Worm (Caenorhabditis elegans) whole organism, mixed stage, embryonic: ENCODE data around the gene T15B7.15.

ENCODE experiments used
- blmp-1 ChIP-seq: fragments of 150-350 bp; optimal IDR thresholded peaks from 2 replicates; lab custom pipeline; 2014; ENCODE audit warnings: missing biosample characterization, missing genetic modification characterization
- ces-1 ChIP-seq: fragments of 150-350 bp; optimal IDR thresholded peaks from 2 replicates; lab custom pipeline; 2014; ENCODE audit warnings: missing biosample characterization, missing genetic modification reagents, missing genetic modification characterization
- ham-2 ChIP-seq: fragments of 200-800 bp; sonication (Bioruptor generic); optimal IDR thresholded peaks from 2 replicates; lab custom pipeline; 2018; ENCODE audit warnings: mild to moderate bottlenecking, missing genetic modification characterization, missing compliant biosample characterization
- lsy-2 ChIP-seq: fragments of 150-350 bp; optimal IDR thresholded peaks from 2 replicates; lab custom pipeline; 2014; ENCODE audit warnings: missing biosample characterization, missing genetic modification characterization
- mab-5 ChIP-seq: fragments of 150-350 bp; optimal IDR thresholded peaks from 2 replicates; lab custom pipeline; 2014; ENCODE audit warnings: missing biosample characterization, missing genetic modification characterization
- mls-2 ChIP-seq: sonication (generic microtip); optimal IDR thresholded peaks from 2 replicates; lab custom pipeline; 2016; ENCODE audit warnings: mild to moderate bottlenecking, missing genetic modification characterization, moderate library complexity, missing compliant biosample characterization
- nhr-76 ChIP-seq: sonication (generic microtip); optimal IDR thresholded peaks from 2 replicates; lab custom pipeline; 2017; ENCODE audit warnings: missing biosample characterization, missing genetic modification characterization
- sem-2 ChIP-seq: fragments of 200-800 bp; sonication (Bioruptor generic); optimal IDR thresholded peaks from 2 replicates; lab custom pipeline; 2018; ENCODE audit warnings: mild to moderate bottlenecking, missing genetic modification characterization, missing compliant biosample characterization
- tbx-8 ChIP-seq: fragments of 200-800 bp; sonication (Bioruptor generic); optimal IDR thresholded peaks from 2 replicates; lab custom pipeline; 2018; ENCODE audit warnings: mild to moderate bottlenecking, missing genetic modification characterization, moderate library complexity, missing compliant biosample characterization
- unc-62 ChIP-seq: fragments of 150-350 bp; optimal IDR thresholded peaks from 2 replicates; lab custom pipeline; 2014; ENCODE audit warnings: missing biosample characterization, missing genetic modification reagents, missing genetic modification characterization
- ztf-11 ChIP-seq: fragments of 150-350 bp; optimal IDR thresholded peaks from 2 replicates; lab custom pipeline; 2014; ENCODE audit warnings: missing biosample characterization, missing genetic modification characterization

- TF ChIP-seq nhr-76 (tag; lab: Kevin White, UChicago) = no peak
- no peak for TF ChIP-seq mab-5 (tag; lab: Kevin White, UChicago)
- peak; percentile 63 for TF ChIP-seq ces-1 (GFP tag; lab: Kevin White, UChicago)
- TF ChIP-seq mls-2 = no peak
- no peak for TF ChIP-seq tbx-8 (GFP tag; lab: Kevin White, UChicago)
- TF ChIP-seq lsy-2 (tag; lab: Kevin White, UChicago) = no peak
- TF ChIP-seq unc-62 = no peak
- no peak for TF ChIP-seq ztf-11
- TF ChIP-seq ham-2 (GFP tag; lab: Kevin White, UChicago) = no peak
- no peak for TF ChIP-seq blmp-1 (tag; lab: Kevin White, UChicago)
- no peak for TF ChIP-seq sem-2
These were observed 44.0 kb upstream of the T15B7.15 start for ce11 chrV:6882452-6882939.
